Worm (Caenorhabditis elegans): ENCODE results near the gene npr-4.
A peak's percentile ranks its signal among the peaks of the same experiment; 100 is the strongest.

Gene npr-4

DNA sequence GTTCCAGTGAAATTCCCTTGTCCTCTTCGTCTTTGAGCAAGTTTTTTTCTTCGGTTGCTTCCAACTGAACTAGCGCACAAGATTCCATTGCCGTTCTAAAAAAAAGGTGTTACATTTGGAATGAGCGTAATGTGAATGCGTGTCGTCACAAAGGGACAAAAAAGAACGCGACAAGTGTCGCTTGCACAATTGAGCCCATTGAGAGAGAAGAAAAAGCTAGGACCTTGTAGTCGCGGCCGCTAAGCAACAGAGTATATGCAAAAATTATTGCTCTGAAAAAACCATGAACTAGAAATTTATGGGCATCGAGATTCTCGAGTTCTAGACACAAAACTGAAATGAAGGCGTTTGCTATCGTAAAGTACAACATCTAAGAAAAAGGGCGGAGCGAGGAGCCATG, 34.9 kb upstream of the npr-4 start, which contains the start of gene T24D5.2:
TSS of gene T24D5.2 (minus strand) at position 101 of the 400 bp plus-strand sequence.
- no peak for TF ChIP-seq ceh-83 (GFP tag; optimal IDR thresholded peaks at IDR 0.05)
- TF ChIP-seq mls-2 (tag; optimal IDR thresholded peaks at IDR 0.05) = no peak
- TF ChIP-seq hlh-1 (tag; optimal IDR thresholded peaks at IDR 0.05) = no peak

DNA sequence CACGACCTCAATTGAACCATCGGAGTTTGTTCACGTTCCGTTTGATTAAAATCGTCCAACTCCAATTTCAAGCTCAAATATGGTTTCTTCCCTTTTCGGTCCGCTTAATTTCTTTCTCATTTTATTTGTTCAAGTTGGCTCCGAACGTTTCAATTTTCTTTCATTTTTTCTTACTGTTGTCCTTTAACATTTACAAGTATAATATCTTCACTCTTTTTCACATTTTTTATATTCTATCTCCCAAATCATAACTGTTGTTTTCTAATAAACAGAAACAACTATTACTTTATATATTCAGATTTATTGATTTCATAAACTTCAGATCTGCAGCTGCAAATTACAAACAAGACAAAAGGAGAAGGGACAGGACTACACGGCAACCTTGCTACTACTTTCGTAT, 32.0 kb upstream of the npr-4 start:
- TF ChIP-seq elt-3 (tag; optimal IDR thresholded peaks at IDR 0.05) = no peak
- TF ChIP-seq flh-1 (GFP tag; optimal IDR thresholded peaks at IDR 0.05) = no peak
- no peak for TF ChIP-seq nhr-76 (tag; optimal IDR thresholded peaks at IDR 0.05)
- no peak for TF ChIP-seq sptf-1 (tag; optimal IDR thresholded peaks at IDR 0.05)
- no peak for TF ChIP-seq hlh-1 (tag; optimal IDR thresholded peaks at IDR 0.05)
- TF ChIP-seq snpc-4 (tag; optimal IDR thresholded peaks at IDR 0.05) = no peak
- TF ChIP-seq bed-3 (GFP tag; optimal IDR thresholded peaks at IDR 0.05) = no peak
- no peak for TF ChIP-seq ceh-39 (tag; optimal IDR thresholded peaks at IDR 0.05)
- no peak for TF ChIP-seq nhr-237 (tag; optimal IDR thresholded peaks at IDR 0.05)
- no peak for TF ChIP-seq ztf-11 (tag; optimal IDR thresholded peaks at IDR 0.05)
- TF ChIP-seq M03D4.4 (tag; optimal IDR thresholded peaks at IDR 0.05) = no peak
- no peak for TF ChIP-seq nhr-28 (tag; optimal IDR thresholded peaks at IDR 0.05)
- TF ChIP-seq lsy-2 (tag; optimal IDR thresholded peaks at IDR 0.05) = no peak
- TF ChIP-seq nhr-12 (tag; optimal IDR thresholded peaks at IDR 0.05) = no peak
- no peak for TF ChIP-seq tbx-8 (GFP tag; optimal IDR thresholded peaks at IDR 0.05)
- TF ChIP-seq pha-4 (tag; optimal IDR thresholded peaks at IDR 0.05) = no peak
- no peak for TF ChIP-seq unc-62 (GFP tag; optimal IDR thresholded peaks at IDR 0.05)
- TF ChIP-seq mep-1 (tag; optimal IDR thresholded peaks at IDR 0.05) = no peak

DNA sequence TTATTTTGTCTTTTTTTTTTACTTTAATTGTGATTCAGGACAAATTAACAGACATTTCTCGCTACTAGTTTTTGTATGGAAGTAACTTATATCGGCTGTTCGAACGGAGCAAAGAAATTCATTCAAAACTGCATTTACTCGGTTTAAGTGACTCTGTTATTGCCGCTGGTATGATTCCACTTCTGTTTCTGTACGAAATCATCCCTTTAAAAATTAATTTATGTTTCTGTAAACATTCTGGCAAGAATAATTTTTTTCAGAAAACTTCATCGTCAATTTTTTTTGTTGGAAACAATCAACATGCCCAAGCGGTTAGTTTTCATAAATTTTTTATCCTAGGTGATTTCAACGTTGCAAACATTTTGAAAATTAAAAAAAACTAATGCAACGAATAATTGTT, 28.3 kb upstream of the npr-4 start, which contains the start of gene T24D5.3:
TSS of gene T24D5.3 (plus strand) at position 301 of the 400 bp plus-strand sequence.
- TF ChIP-seq pha-4 (tag; optimal IDR thresholded peaks at IDR 0.05) (no peak), nhr-76 (tag; optimal IDR thresholded peaks at IDR 0.05) (no peak), unc-62 (GFP tag; optimal IDR thresholded peaks at IDR 0.05) (no peak), tbx-8 (GFP tag; optimal IDR thresholded peaks at IDR 0.05) (no peak), nhr-2 (tag; optimal IDR thresholded peaks at IDR 0.05) (no peak), ztf-11 (tag; optimal IDR thresholded peaks at IDR 0.05) (no peak), mab-5 (tag; optimal IDR thresholded peaks at IDR 0.05) (no peak), sptf-1 (tag; optimal IDR thresholded peaks at IDR 0.05) (no peak), blmp-1 (tag; optimal IDR thresholded peaks at IDR 0.05) (no peak), lin-13 (tag; optimal IDR thresholded peaks at IDR 0.05) (no peak), unc-39 (tag; optimal IDR thresholded peaks at IDR 0.05) (no peak), ceh-83 (GFP tag; optimal IDR thresholded peaks at IDR 0.05) (no peak), zip-8 (tag; optimal IDR thresholded peaks at IDR 0.05) (no peak), mep-1 (tag; optimal IDR thresholded peaks at IDR 0.05) (no peak), lin-32 (GFP tag; optimal IDR thresholded peaks at IDR 0.05) (no peak), bed-3 (GFP tag; optimal IDR thresholded peaks at IDR 0.05) (no peak)

DNA sequence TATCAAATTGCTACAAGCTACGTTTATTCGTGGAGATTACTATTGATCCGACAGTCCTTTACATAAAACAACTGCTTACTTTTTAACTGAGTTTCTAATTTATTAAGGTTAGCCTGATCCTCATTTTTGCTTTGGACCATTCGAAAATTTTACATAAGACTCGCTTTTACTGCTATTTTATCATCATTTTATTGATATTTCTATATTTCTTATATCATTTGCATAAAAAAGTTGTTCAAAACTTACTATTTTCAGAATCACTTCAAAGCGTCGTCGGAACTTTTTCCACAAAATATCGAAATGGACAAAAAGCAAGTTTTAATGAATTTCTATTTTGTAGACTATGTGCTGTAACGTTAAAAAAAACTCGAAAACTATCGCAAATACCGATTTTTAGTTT, 23.0 kb upstream of the npr-4 start, which contains the start of gene T24D5.1:
TSS of gene T24D5.1 (plus strand) at position 301 of the 400 bp plus-strand sequence.
- TF ChIP-seq ham-2 (GFP tag; optimal IDR thresholded peaks at IDR 0.05) = no peak
- TF ChIP-seq bed-3 (GFP tag; optimal IDR thresholded peaks at IDR 0.05) = no peak
- TF ChIP-seq unc-39 (tag; optimal IDR thresholded peaks at IDR 0.05) = no peak
- no peak for TF ChIP-seq tbx-8 (GFP tag; optimal IDR thresholded peaks at IDR 0.05)
- TF ChIP-seq mep-1 (tag; optimal IDR thresholded peaks at IDR 0.05) = no peak
- no peak for TF ChIP-seq pha-4 (tag; optimal IDR thresholded peaks at IDR 0.05)
- TF ChIP-seq ces-1 (GFP tag; optimal IDR thresholded peaks at IDR 0.05) = no peak
- TF ChIP-seq elt-1 (tag; optimal IDR thresholded peaks at IDR 0.05; ENCODE audit: borderline replicate concordance, insufficient read depth) = no peak
- TF ChIP-seq lin-32 (GFP tag; optimal IDR thresholded peaks at IDR 0.05) = no peak
- TF ChIP-seq ceh-43 (GFP tag; optimal IDR thresholded peaks at IDR 0.05) = no peak
- TF ChIP-seq unc-62 (GFP tag; optimal IDR thresholded peaks at IDR 0.05) = no peak
- no peak for TF ChIP-seq elt-3 (tag; optimal IDR thresholded peaks at IDR 0.05)

DNA sequence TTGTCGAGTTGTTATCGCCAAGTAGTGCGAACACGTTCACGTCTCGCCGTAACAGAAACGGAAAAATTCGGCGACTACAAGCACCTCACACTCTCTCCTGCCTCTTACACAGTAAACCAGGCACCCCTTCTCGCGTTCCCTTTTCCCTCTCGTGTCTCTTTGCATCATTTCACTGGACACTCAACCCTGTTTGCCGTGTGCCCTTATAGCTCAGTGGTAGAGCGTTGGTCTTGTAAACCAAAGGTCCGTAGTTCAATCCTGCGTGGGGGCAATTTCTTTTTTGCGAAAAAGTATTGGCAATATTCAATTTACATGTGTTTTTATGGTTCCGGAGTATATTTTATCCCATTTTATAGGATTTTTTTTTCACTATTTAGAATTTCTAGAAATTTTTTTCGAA, 12.1 kb upstream of the npr-4 start:
- no peak for TF ChIP-seq mab-5 (tag; optimal IDR thresholded peaks at IDR 0.05)
- TF ChIP-seq drap-1 (GFP tag; optimal IDR thresholded peaks at IDR 0.05) = peak; percentile 94
- TF ChIP-seq unc-39 (tag; optimal IDR thresholded peaks at IDR 0.05) = no peak
- TF ChIP-seq ceh-39 (tag; optimal IDR thresholded peaks at IDR 0.05) = peak; percentile 9
- peak; percentile 85 for TF ChIP-seq lin-32 (GFP tag; optimal IDR thresholded peaks at IDR 0.05)
- peak; percentile 61 for TF ChIP-seq ces-1 (GFP tag; optimal IDR thresholded peaks at IDR 0.05)
- TF ChIP-seq ztf-11 (tag; optimal IDR thresholded peaks at IDR 0.05) = no peak
- TF ChIP-seq nhr-12 (tag; optimal IDR thresholded peaks at IDR 0.05) = peak; percentile 8
- TF ChIP-seq tbx-8 (GFP tag; optimal IDR thresholded peaks at IDR 0.05) = peak; percentile 76
- peak; percentile 95 for TF ChIP-seq mls-2 (tag; optimal IDR thresholded peaks at IDR 0.05)
- peak; percentile 86 for TF ChIP-seq bed-3 (GFP tag; optimal IDR thresholded peaks at IDR 0.05)
- peak; percentile 51 for TF ChIP-seq nhr-28 (tag; optimal IDR thresholded peaks at IDR 0.05)
- TF ChIP-seq ceh-83 (GFP tag; optimal IDR thresholded peaks at IDR 0.05) = peak; percentile 92
- peak; percentile 94 for TF ChIP-seq cnd-1 (tag; optimal IDR thresholded peaks at IDR 0.05)
- TF ChIP-seq lin-13 (tag; optimal IDR thresholded peaks at IDR 0.05) = peak; percentile 77
- peak; percentile 93 for TF ChIP-seq unc-120 (tag; optimal IDR thresholded peaks at IDR 0.05; ENCODE audit: poor library complexity, severe bottlenecking)
- peak; percentile 87 for TF ChIP-seq ceh-43 (GFP tag; optimal IDR thresholded peaks at IDR 0.05)
- TF ChIP-seq pha-4 (tag; optimal IDR thresholded peaks at IDR 0.05) = peak; percentile 69
- TF ChIP-seq zip-8 (tag; optimal IDR thresholded peaks at IDR 0.05) = no peak
- TF ChIP-seq M03D4.4 (tag; optimal IDR thresholded peaks at IDR 0.05) = peak; percentile 94
- peak; percentile 97 for TF ChIP-seq sptf-1 (tag; optimal IDR thresholded peaks at IDR 0.05)
- TF ChIP-seq ham-2 (GFP tag; optimal IDR thresholded peaks at IDR 0.05) = peak; percentile 89
- no peak for TF ChIP-seq nhr-76 (tag; optimal IDR thresholded peaks at IDR 0.05)
- TF ChIP-seq flh-1 (GFP tag; optimal IDR thresholded peaks at IDR 0.05) = peak; percentile 76
- TF ChIP-seq mep-1 (tag; optimal IDR thresholded peaks at IDR 0.05) = peak; percentile 69
- TF ChIP-seq sem-2 (GFP tag; optimal IDR thresholded peaks at IDR 0.05) = peak; percentile 85
- no peak for TF ChIP-seq elt-1 (tag; optimal IDR thresholded peaks at IDR 0.05; ENCODE audit: borderline replicate concordance, insufficient read depth)
- TF ChIP-seq elt-3 (tag; optimal IDR thresholded peaks at IDR 0.05) = no peak
- peak; percentile 5 for TF ChIP-seq nhr-237 (tag; optimal IDR thresholded peaks at IDR 0.05)
- no peak for TF ChIP-seq snpc-4 (tag; optimal IDR thresholded peaks at IDR 0.05)
- no peak for TF ChIP-seq nhr-2 (tag; optimal IDR thresholded peaks at IDR 0.05)
- peak; percentile 56 for TF ChIP-seq unc-62 (GFP tag; optimal IDR thresholded peaks at IDR 0.05)
- TF ChIP-seq lsy-2 (tag; optimal IDR thresholded peaks at IDR 0.05) = peak; percentile 31
- TF ChIP-seq blmp-1 (tag; optimal IDR thresholded peaks at IDR 0.05) = no peak
